Worm (Caenorhabditis elegans): Measurements from ENCODE around the gene nep-5.

DNA sequence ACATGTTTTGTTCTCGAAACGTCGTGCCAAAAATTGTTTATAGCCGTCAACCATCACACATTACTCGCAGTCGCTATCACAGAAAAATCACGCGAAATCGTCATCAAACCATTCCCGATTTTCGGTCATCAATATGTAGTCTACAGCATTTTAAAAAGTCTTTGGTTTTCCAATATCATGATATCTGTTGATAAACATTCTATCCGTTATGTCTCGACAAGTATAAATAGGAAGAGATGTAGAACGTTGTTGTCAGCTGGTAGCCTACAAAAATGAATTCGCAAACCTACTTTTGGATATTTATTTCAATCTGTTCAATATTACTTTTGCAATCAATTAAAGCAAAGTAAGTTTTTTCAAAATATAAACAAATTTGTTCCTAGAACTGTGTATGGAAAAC is 8.4 kb downstream of the nep-5 start, which contains the start of gene F12A10.1:
- TF ChIP-seq elt-3 (tag; optimal IDR thresholded peaks at IDR 0.05) (peak in 2 of 6 experiments; percentile 1 to 62), nhr-237 (tag; optimal IDR thresholded peaks at IDR 0.05) (no peak), ama-1 (optimal IDR thresholded peaks at IDR 0.05) (no peak), zag-1 (tag; optimal IDR thresholded peaks at IDR 0.05) (no peak), fos-1 (tag; optimal IDR thresholded peaks at IDR 0.05) (no peak), nhr-76 (tag; optimal IDR thresholded peaks at IDR 0.05) (no peak)

Data from whole organism, L1 larva.